Worm (Caenorhabditis elegans) whole organism, young adult: Measurements from ENCODE around the gene pho-5.

ENCODE experiments used
- B0336.3 ChIP-seq: fragments of 200-800 bp; sonication (Bioruptor generic); IDR thresholded peaks from 2 replicates; pipeline ENCODE4 v1.3.6; 2022; ENCODE audit warnings: missing genetic modification characterization, missing compliant biosample characterization
- C06A6.2 ChIP-seq: fragments of 200-800 bp; sonication (Bioruptor generic); conservative IDR thresholded peaks from 2 replicates; pipeline ENCODE4 v1.3.6; 2022; ENCODE audit warnings: missing genetic modification characterization, missing compliant biosample characterization
- D2030.7 ChIP-seq: fragments of 200-800 bp; sonication (Bioruptor generic); IDR thresholded peaks from 2 replicates; pipeline ENCODE4 v1.3.6; 2022; ENCODE audit warnings: missing genetic modification reagents, missing genetic modification characterization, missing compliant biosample characterization
- F22D6.2 ChIP-seq: sonication (generic microtip); optimal IDR thresholded peaks from 2 replicates; lab custom pipeline; 2016; ENCODE audit warnings: mild to moderate bottlenecking, missing genetic modification characterization, missing compliant biosample characterization
- F23B12.7 ChIP-seq: sonication (generic microtip); optimal IDR thresholded peaks from 2 replicates; lab custom pipeline; 2017; ENCODE audit warnings: missing genetic modification characterization, mild to moderate bottlenecking, missing compliant biosample characterization, antibody characterized with exemption, moderate library complexity; ENCODE audit not compliant: insufficient read depth
- F33H1.4 ChIP-seq: fragments of 200-800 bp; sonication (Bioruptor generic); IDR thresholded peaks from 2 replicates; pipeline ENCODE4 v1.3.6; 2022; ENCODE audit warnings: missing genetic modification reagents, missing genetic modification characterization, missing compliant biosample characterization
- F49E8.2 ChIP-seq: sonication (generic microtip); optimal IDR thresholded peaks from 3 replicates; lab custom pipeline; 2017; ENCODE audit warnings: missing genetic modification characterization, mild to moderate bottlenecking, missing compliant biosample characterization, antibody characterized with exemption, moderate library complexity; ENCODE audit not compliant: insufficient read depth
- Y56A3A.18 ChIP-seq: fragments of 200-800 bp; sonication (Bioruptor generic); IDR thresholded peaks from 2 replicates; pipeline ENCODE4 v1.3.6; 2022; ENCODE audit warnings: missing genetic modification reagents, missing genetic modification characterization, missing compliant biosample characterization
- ZK185.1 ChIP-seq: sonication (generic microtip); optimal IDR thresholded peaks from 2 replicates; lab custom pipeline; 2016; ENCODE audit warnings: mild to moderate bottlenecking, missing genetic modification characterization, missing compliant biosample characterization; ENCODE audit not compliant: poor library complexity, severe bottlenecking
- aptf-3 ChIP-seq: fragments of 200-800 bp; sonication (Bioruptor generic); IDR thresholded peaks from 2 replicates; pipeline ENCODE4 v1.3.6; 2022; ENCODE audit warnings: missing genetic modification characterization, missing compliant biosample characterization
- atf-7 ChIP-seq: sonication (generic microtip); optimal IDR thresholded peaks from 2 replicates; lab custom pipeline; 2017; ENCODE audit warnings: mild to moderate bottlenecking, missing genetic modification characterization, missing compliant biosample characterization
- attf-5 ChIP-seq: fragments of 200-800 bp; sonication (Bioruptor generic); optimal IDR thresholded peaks from 2 replicates; lab custom pipeline; 2018; ENCODE audit warnings: mild to moderate bottlenecking, missing genetic modification characterization, missing compliant biosample characterization
- attf-6 ChIP-seq: fragments of 200-800 bp; sonication (Bioruptor generic); IDR thresholded peaks from 2 replicates; pipeline ENCODE4 v1.3.6; 2022; ENCODE audit warnings: missing genetic modification reagents, missing genetic modification characterization, missing compliant biosample characterization
- ccch-3 ChIP-seq: fragments of 200-800 bp; sonication (Bioruptor generic); optimal IDR thresholded peaks from 2 replicates; lab custom pipeline; 2018; ENCODE audit warnings: mild to moderate bottlenecking, missing genetic modification characterization, missing compliant biosample characterization
- ceh-27 ChIP-seq: fragments of 200-800 bp; sonication (Bioruptor generic); optimal IDR thresholded peaks from 2 replicates; lab custom pipeline; 2018; ENCODE audit warnings: mild to moderate bottlenecking, missing genetic modification characterization, moderate library complexity, missing compliant biosample characterization
- ceh-40 ChIP-seq: fragments of 200-800 bp; sonication (Bioruptor generic); IDR thresholded peaks from 2 replicates; pipeline ENCODE4 v1.3.6; 2022; ENCODE audit warnings: missing genetic modification characterization, missing compliant biosample characterization
- ceh-91 ChIP-seq: fragments of 200-800 bp; sonication (Bioruptor generic); IDR thresholded peaks from 2 replicates; pipeline ENCODE4 v1.3.6; 2022; ENCODE audit warnings: missing genetic modification reagents, missing genetic modification characterization, missing compliant biosample characterization
- dpff-1 ChIP-seq: sonication (generic microtip); optimal IDR thresholded peaks from 2 replicates; lab custom pipeline; 2017; ENCODE audit warnings: mild to moderate bottlenecking, missing genetic modification characterization, missing compliant biosample characterization
- dpl-1 ChIP-seq: fragments of 150-350 bp; optimal IDR thresholded peaks from 2 replicates; lab custom pipeline; 2014; ENCODE audit warnings: missing biosample characterization, missing genetic modification reagents, missing genetic modification characterization
- efl-1 ChIP-seq: fragments of 150-350 bp; optimal IDR thresholded peaks from 2 replicates; lab custom pipeline; 2014; ENCODE audit warnings: missing biosample characterization, missing genetic modification reagents, missing genetic modification characterization
- ekl-4 ChIP-seq: fragments of 200-800 bp; sonication (Bioruptor generic); IDR thresholded peaks from 2 replicates; pipeline ENCODE4 v1.3.6; 2022; ENCODE audit warnings: missing genetic modification reagents, missing genetic modification characterization, missing compliant biosample characterization
- fkh-3 ChIP-seq: sonication (generic microtip); optimal IDR thresholded peaks from 2 replicates; lab custom pipeline; 2016; ENCODE audit warnings: mild to moderate bottlenecking, missing genetic modification characterization, missing compliant biosample characterization
- hlh-26 ChIP-seq: fragments of 200-800 bp; sonication (Bioruptor generic); conservative IDR thresholded peaks from 2 replicates; pipeline ENCODE4 v1.3.6; 2022; ENCODE audit warnings: missing genetic modification reagents, missing genetic modification characterization, missing compliant biosample characterization
- hmg-1.2 ChIP-seq: fragments of 200-800 bp; sonication (Bioruptor generic); IDR thresholded peaks from 2 replicates; pipeline ENCODE4 v1.3.6; 2022; ENCODE audit warnings: missing genetic modification reagents, missing genetic modification characterization, missing compliant biosample characterization
- hsf-1 ChIP-seq: fragments of 200-800 bp; sonication (Bioruptor generic); IDR thresholded peaks from 2 replicates; pipeline ENCODE4 v1.3.6; 2022; ENCODE audit warnings: missing genetic modification reagents, missing genetic modification characterization, missing compliant biosample characterization
- let-607 ChIP-seq, 2 experiments: fragments of 200-800 bp in 1 of 2; sonication (Bioruptor generic) in 1 of 2; sonication (generic microtip) in 1 of 2; optimal IDR thresholded peaks; 2 replicates each; lab custom pipeline; 2016 to 2018; ENCODE audit warnings: mild to moderate bottlenecking in 2 of 2, missing compliant biosample characterization in 2 of 2, missing genetic modification characterization in 2 of 2, moderate library complexity in 2 of 2, missing genotype in 1 of 2
- lin-54 ChIP-seq: fragments of 200-800 bp; sonication (Bioruptor generic); optimal IDR thresholded peaks from 2 replicates; lab custom pipeline; 2018; ENCODE audit warnings: mild to moderate bottlenecking, missing genetic modification characterization, missing compliant biosample characterization
- lsl-1 ChIP-seq: fragments of 200-800 bp; sonication (Bioruptor generic); optimal IDR thresholded peaks from 2 replicates; lab custom pipeline; 2018; ENCODE audit warnings: mild to moderate bottlenecking, missing genetic modification characterization, moderate library complexity, missing compliant biosample characterization
- lsy-27 ChIP-seq: sonication (generic microtip); optimal IDR thresholded peaks from 2 replicates; lab custom pipeline; 2017; ENCODE audit warnings: missing genetic modification characterization, mild to moderate bottlenecking, missing compliant biosample characterization, antibody characterized with exemption, missing genotype, borderline replicate concordance; ENCODE audit not compliant: insufficient read depth
- madf-8 ChIP-seq: fragments of 200-800 bp; sonication (Bioruptor generic); conservative IDR thresholded peaks from 2 replicates; pipeline ENCODE4 v1.3.6; 2022; ENCODE audit warnings: missing genetic modification reagents, missing genetic modification characterization, missing compliant biosample characterization
- mcd-1 ChIP-seq: fragments of 200-800 bp; sonication (Bioruptor generic); IDR thresholded peaks from 2 replicates; pipeline ENCODE4 v1.3.6; 2022; ENCODE audit warnings: missing genetic modification reagents, missing genetic modification characterization, missing compliant biosample characterization
- mel-28 ChIP-seq: sonication (generic microtip); optimal IDR thresholded peaks from 2 replicates; lab custom pipeline; 2016; ENCODE audit warnings: borderline replicate concordance, mild to moderate bottlenecking, missing genetic modification characterization, missing compliant biosample characterization
- nfya-2 ChIP-seq: fragments of 200-800 bp; sonication (Bioruptor generic); IDR thresholded peaks from 2 replicates; pipeline ENCODE4 v1.3.6; 2022; ENCODE audit warnings: missing genetic modification reagents, missing genetic modification characterization, missing compliant biosample characterization
- nhr-179 ChIP-seq: sonication (generic microtip); optimal IDR thresholded peaks from 2 replicates; lab custom pipeline; 2016; ENCODE audit warnings: mild to moderate bottlenecking, missing genetic modification characterization, missing compliant biosample characterization
- nhr-80 ChIP-seq: sonication (generic microtip); optimal IDR thresholded peaks from 2 replicates; lab custom pipeline; 2016; ENCODE audit warnings: missing genetic modification characterization, missing compliant biosample characterization
- pbrm-1 ChIP-seq: fragments of 200-800 bp; sonication (Bioruptor generic); IDR thresholded peaks from 2 replicates; pipeline ENCODE4 v1.3.6; 2022; ENCODE audit warnings: missing genetic modification reagents, missing genetic modification characterization, missing compliant biosample characterization
- rcor-1 ChIP-seq: fragments of 200-800 bp; sonication (Bioruptor generic); IDR thresholded peaks from 2 replicates; pipeline ENCODE4 v1.3.6; 2022; ENCODE audit warnings: missing genetic modification reagents, missing genetic modification characterization, missing compliant biosample characterization
- rpc-1 ChIP-seq, 2 experiments: fragments of 150-350 bp in 1 of 2; sonication (generic microtip) in 1 of 2; optimal IDR thresholded peaks; 2 replicates each; lab custom pipeline; 2014 to 2018; ENCODE audit warnings: missing biosample characterization in 1 of 2, missing genetic modification characterization in 1 of 2, missing genetic modification reagents in 1 of 2, missing genotype in 1 of 2
- sdz-38 ChIP-seq: sonication (generic microtip); optimal IDR thresholded peaks from 2 replicates; lab custom pipeline; 2016; ENCODE audit warnings: missing genotype, missing genetic modification characterization, missing compliant biosample characterization
- snpc-3.4 ChIP-seq: sonication (generic microtip); optimal IDR thresholded peaks from 2 replicates; lab custom pipeline; 2017; ENCODE audit warnings: missing genetic modification characterization, mild to moderate bottlenecking, missing compliant biosample characterization, antibody characterized with exemption, moderate library complexity, missing genotype, missing genetic modification reagents
- somi-1 ChIP-seq: fragments of 200-800 bp; sonication (Bioruptor generic); optimal IDR thresholded peaks from 2 replicates; lab custom pipeline; 2018; ENCODE audit warnings: mild to moderate bottlenecking, missing genetic modification characterization, missing compliant biosample characterization
- sptf-2 ChIP-seq: fragments of 200-800 bp; sonication (Bioruptor generic); optimal IDR thresholded peaks from 2 replicates; lab custom pipeline; 2018; ENCODE audit warnings: mild to moderate bottlenecking, missing genetic modification characterization, missing compliant biosample characterization
- tbp1 ChIP-seq: fragments of 200-800 bp; sonication (Bioruptor generic); optimal IDR thresholded peaks from 2 replicates; lab custom pipeline; 2018; ENCODE audit warnings: mild to moderate bottlenecking, missing genetic modification characterization, missing compliant biosample characterization
- ztf-6 ChIP-seq: fragments of 200-800 bp; sonication (Bioruptor generic); IDR thresholded peaks from 2 replicates; pipeline ENCODE4 v1.3.6; 2022; ENCODE audit warnings: missing genetic modification reagents, missing genetic modification characterization, missing compliant biosample characterization

Gene pho-5

ce11 chrIII:7234148-7234547 is 51.5 kb downstream of the pho-5 start, which contains the start of gene ndus-8 (continued):
- TF ChIP-seq F23B12.7 (tag; lab: Kevin White, UChicago) (peak; percentile 12), atf-7 (tag; lab: Kevin White, UChicago) (no peak), aptf-3 (GFP tag; lab: Robert Waterston, UW) (no peak), ccch-3 (GFP tag; lab: Kevin White, UChicago) (no peak), F49E8.2 (tag; lab: Kevin White, UChicago) (no peak), hlh-26 (GFP tag; lab: Robert Waterston, UW) (no peak), C06A6.2 (no peak), F33H1.4 (GFP tag; lab: Robert Waterston, UW) (peak; percentile 52), nfya-2 (no peak), ekl-4 (GFP tag; lab: Robert Waterston, UW) (no peak), efl-1 (GFP tag; lab: Kevin White, UChicago) (no peak), mcd-1 (GFP tag; lab: Robert Waterston, UW) (peak; percentile 63), let-607 (tag; optimal IDR thresholded peaks at IDR 0.05; lab: Kevin White, UChicago) (no peak), dpl-1 (GFP tag; lab: Kevin White, UChicago) (no peak), lin-54 (GFP tag; lab: Kevin White, UChicago) (peak; percentile 59), rcor-1 (GFP tag; lab: Robert Waterston, UW) (0 out of 2 replicates have a peak, but pooled peaks have one; percentile 9), sptf-2 (GFP tag; lab: Kevin White, UChicago) (no peak), dpff-1 (tag; lab: Kevin White, UChicago) (no peak), madf-8 (GFP tag; lab: Robert Waterston, UW) (no peak), somi-1 (GFP tag; lab: Kevin White, UChicago) (no peak), ztf-6 (GFP tag; lab: Robert Waterston, UW) (no peak), hsf-1 (GFP tag; lab: Robert Waterston, UW) (no peak), ceh-91 (GFP tag; lab: Robert Waterston, UW) (no peak), ceh-40 (no peak), ZK185.1 (peak; percentile 5), hmg-1.2 (peak; percentile 37; the same call in 1 of the 2 replicates), pbrm-1 (GFP tag; lab: Robert Waterston, UW) (no peak), attf-5 (GFP tag; lab: Kevin White, UChicago) (no peak), rpc-1 (optimal IDR thresholded peaks at IDR 0.05; lab: Kevin White, UChicago) (no peak), rpc-1 (tag; optimal IDR thresholded peaks at IDR 0.05; lab: Kevin White, UChicago) (no peak), fkh-3 (tag; lab: Kevin White, UChicago) (no peak), B0336.3 (GFP tag; lab: Robert Waterston, UW) (no peak), lsy-27 (tag; lab: Kevin White, UChicago) (no peak), ceh-27 (no peak), D2030.7 (GFP tag; lab: Robert Waterston, UW) (no peak), attf-6 (GFP tag; lab: Robert Waterston, UW) (no peak), snpc-3.4 (tag; lab: Kevin White, UChicago) (peak; percentile 50), mel-28 (no peak), Y56A3A.18 (no peak), nhr-80 (tag; lab: Kevin White, UChicago) (no peak), nhr-179 (no peak), tbp1 (GFP tag; lab: Kevin White, UChicago) (peak; percentile 21), F22D6.2 (no peak), sdz-38 (no peak), lsl-1 (GFP tag; lab: Kevin White, UChicago) (peak; percentile 20)
